Worm (Caenorhabditis elegans) whole organism, young adult: ENCODE results near the gene F43G6.4.

Experiments
- B0035.1 ChIP-seq: sonication (generic microtip); optimal IDR thresholded peaks from 2 replicates; lab custom pipeline; 2016; ENCODE audit warnings: missing genetic modification characterization, mild to moderate bottlenecking, missing compliant biosample characterization, missing genotype, missing genetic modification reagents
- B0261.1 ChIP-seq: sonication (generic microtip); optimal IDR thresholded peaks from 2 replicates; lab custom pipeline; 2016; ENCODE audit warnings: mild to moderate bottlenecking, missing genetic modification characterization, moderate library complexity, missing compliant biosample characterization
- C06A6.2 ChIP-seq: fragments of 200-800 bp; sonication (Bioruptor generic); conservative IDR thresholded peaks from 2 replicates; pipeline ENCODE4 v1.3.6; 2022; ENCODE audit warnings: missing genetic modification characterization, missing compliant biosample characterization
- C17E4.6 ChIP-seq: fragments of 200-800 bp; sonication (Bioruptor generic); IDR thresholded peaks from 2 replicates; pipeline ENCODE4 v1.3.6; 2022; ENCODE audit warnings: missing genetic modification reagents, missing genetic modification characterization, missing compliant biosample characterization
- D2030.7 ChIP-seq: fragments of 200-800 bp; sonication (Bioruptor generic); IDR thresholded peaks from 2 replicates; pipeline ENCODE4 v1.3.6; 2022; ENCODE audit warnings: missing genetic modification reagents, missing genetic modification characterization, missing compliant biosample characterization
- F39B2.1 ChIP-seq: fragments of 200-800 bp; sonication (Bioruptor generic); IDR thresholded peaks from 2 replicates; pipeline ENCODE4 v1.3.6; 2022; ENCODE audit warnings: missing genetic modification reagents, missing genetic modification characterization, missing compliant biosample characterization
- F49E8.2 ChIP-seq: sonication (generic microtip); optimal IDR thresholded peaks from 3 replicates; lab custom pipeline; 2017; ENCODE audit warnings: missing genetic modification characterization, mild to moderate bottlenecking, missing compliant biosample characterization, antibody characterized with exemption, moderate library complexity; ENCODE audit not compliant: insufficient read depth
- F55B11.4 ChIP-seq: sonication (generic microtip); optimal IDR thresholded peaks from 2 replicates; lab custom pipeline; 2016; ENCODE audit warnings: missing compliant biosample characterization, missing genetic modification characterization, borderline replicate concordance; ENCODE audit not compliant: insufficient read depth
- F57A8.1 ChIP-seq: fragments of 200-800 bp; sonication (Bioruptor generic); optimal IDR thresholded peaks from 2 replicates; lab custom pipeline; 2018; ENCODE audit warnings: mild to moderate bottlenecking, missing genetic modification characterization, moderate library complexity, missing compliant biosample characterization
- T07F8.4 ChIP-seq: sonication (generic microtip); optimal IDR thresholded peaks from 2 replicates; lab custom pipeline; 2016; ENCODE audit warnings: mild to moderate bottlenecking, missing genetic modification characterization, moderate library complexity, missing compliant biosample characterization
- Y53F4B.3 ChIP-seq: fragments of 200-800 bp; sonication (Bioruptor generic); IDR thresholded peaks from 2 replicates; pipeline ENCODE4 v1.3.6; 2022; ENCODE audit warnings: missing genetic modification reagents, missing genetic modification characterization, missing compliant biosample characterization
- Y53G8AR.9 ChIP-seq: fragments of 200-800 bp; sonication (Bioruptor generic); conservative IDR thresholded peaks from 2 replicates; pipeline ENCODE4 v1.3.6; 2022; ENCODE audit warnings: missing genetic modification reagents, missing genetic modification characterization, missing compliant biosample characterization
- Y67H2A.10 ChIP-seq: fragments of 200-800 bp; sonication (Bioruptor generic); conservative IDR thresholded peaks from 2 replicates; pipeline ENCODE4 v1.3.6; 2022; ENCODE audit warnings: missing genetic modification reagents, missing genetic modification characterization, missing compliant biosample characterization
- ZK185.1 ChIP-seq: sonication (generic microtip); optimal IDR thresholded peaks from 2 replicates; lab custom pipeline; 2016; ENCODE audit warnings: mild to moderate bottlenecking, missing genetic modification characterization, missing compliant biosample characterization; ENCODE audit not compliant: poor library complexity, severe bottlenecking
- ama-1 ChIP-seq, 3 experiments: fragments of 150-350 bp in 1 of 3; sonication (generic microtip) in 2 of 3; optimal IDR thresholded peaks; 2 replicates each; lab custom pipeline; 2014 to 2018; ENCODE audit warnings: missing biosample characterization in 2 of 3, missing genetic modification characterization in 2 of 3, missing genetic modification reagents in 2 of 3
- aptf-3 ChIP-seq: fragments of 200-800 bp; sonication (Bioruptor generic); IDR thresholded peaks from 2 replicates; pipeline ENCODE4 v1.3.6; 2022; ENCODE audit warnings: missing genetic modification characterization, missing compliant biosample characterization
- atf-7 ChIP-seq: sonication (generic microtip); optimal IDR thresholded peaks from 2 replicates; lab custom pipeline; 2017; ENCODE audit warnings: mild to moderate bottlenecking, missing genetic modification characterization, missing compliant biosample characterization
- athp-1 ChIP-seq: sonication (generic microtip); optimal IDR thresholded peaks from 2 replicates; lab custom pipeline; 2017; ENCODE audit warnings: mild to moderate bottlenecking, missing genetic modification characterization, missing compliant biosample characterization
- attf-6 ChIP-seq: fragments of 200-800 bp; sonication (Bioruptor generic); IDR thresholded peaks from 2 replicates; pipeline ENCODE4 v1.3.6; 2022; ENCODE audit warnings: missing genetic modification reagents, missing genetic modification characterization, missing compliant biosample characterization
- die-1 ChIP-seq: sonication (generic microtip); optimal IDR thresholded peaks from 2 replicates; lab custom pipeline; 2016; ENCODE audit warnings: missing genotype, mild to moderate bottlenecking, missing genetic modification characterization, missing compliant biosample characterization
- egl-18 ChIP-seq: fragments of 200-800 bp; sonication (Bioruptor generic); IDR thresholded peaks from 2 replicates; pipeline ENCODE4 v1.3.6; 2022; ENCODE audit warnings: missing genetic modification reagents, missing genetic modification characterization, missing compliant biosample characterization
- fkh-3 ChIP-seq: sonication (generic microtip); optimal IDR thresholded peaks from 2 replicates; lab custom pipeline; 2016; ENCODE audit warnings: mild to moderate bottlenecking, missing genetic modification characterization, missing compliant biosample characterization
- hlh-12 ChIP-seq: sonication (generic microtip); optimal IDR thresholded peaks from 2 replicates; lab custom pipeline; 2016; ENCODE audit warnings: missing genetic modification characterization, missing compliant biosample characterization
- hmg-20 ChIP-seq: fragments of 200-800 bp; sonication (Bioruptor generic); IDR thresholded peaks from 2 replicates; pipeline ENCODE4 v1.3.6; 2022; ENCODE audit warnings: missing genetic modification reagents, missing genetic modification characterization, missing compliant biosample characterization
- hsf-1 ChIP-seq: fragments of 200-800 bp; sonication (Bioruptor generic); IDR thresholded peaks from 2 replicates; pipeline ENCODE4 v1.3.6; 2022; ENCODE audit warnings: missing genetic modification reagents, missing genetic modification characterization, missing compliant biosample characterization
- let-526 ChIP-seq: fragments of 200-800 bp; sonication (Bioruptor generic); IDR thresholded peaks from 2 replicates; pipeline ENCODE4 v1.3.6; 2022; ENCODE audit warnings: missing genetic modification reagents, missing genetic modification characterization, missing compliant biosample characterization
- lin-54 ChIP-seq: fragments of 200-800 bp; sonication (Bioruptor generic); optimal IDR thresholded peaks from 2 replicates; lab custom pipeline; 2018; ENCODE audit warnings: mild to moderate bottlenecking, missing genetic modification characterization, missing compliant biosample characterization
- madf-10 ChIP-seq: sonication (generic microtip); optimal IDR thresholded peaks from 2 replicates; lab custom pipeline; 2016; ENCODE audit warnings: mild to moderate bottlenecking, missing genetic modification characterization, missing compliant biosample characterization
- madf-6 ChIP-seq: fragments of 200-800 bp; sonication (Bioruptor generic); IDR thresholded peaks from 2 replicates; pipeline ENCODE4 v1.3.6; 2022; ENCODE audit warnings: missing genetic modification reagents, missing genetic modification characterization, missing compliant biosample characterization
- nfya-2 ChIP-seq: fragments of 200-800 bp; sonication (Bioruptor generic); IDR thresholded peaks from 2 replicates; pipeline ENCODE4 v1.3.6; 2022; ENCODE audit warnings: missing genetic modification reagents, missing genetic modification characterization, missing compliant biosample characterization
- nfyb-1 ChIP-seq: fragments of 200-800 bp; sonication (Bioruptor generic); IDR thresholded peaks from 2 replicates; pipeline ENCODE4 v1.3.6; 2022; ENCODE audit warnings: missing genetic modification reagents, missing genetic modification characterization, missing compliant biosample characterization
- nhr-179 ChIP-seq: sonication (generic microtip); optimal IDR thresholded peaks from 2 replicates; lab custom pipeline; 2016; ENCODE audit warnings: mild to moderate bottlenecking, missing genetic modification characterization, missing compliant biosample characterization
- nhr-90 ChIP-seq: sonication (generic microtip); optimal IDR thresholded peaks from 2 replicates; lab custom pipeline; 2016; ENCODE audit warnings: missing genotype, mild to moderate bottlenecking, missing genetic modification characterization, missing compliant biosample characterization
- rpc-1 ChIP-seq, 2 experiments: fragments of 150-350 bp in 1 of 2; sonication (generic microtip) in 1 of 2; optimal IDR thresholded peaks; 2 replicates each; lab custom pipeline; 2014 to 2018; ENCODE audit warnings: missing biosample characterization in 1 of 2, missing genetic modification characterization in 1 of 2, missing genetic modification reagents in 1 of 2, missing genotype in 1 of 2
- snpc-1.1 ChIP-seq: sonication (generic microtip); optimal IDR thresholded peaks from 2 replicates; lab custom pipeline; 2017; ENCODE audit warnings: missing genetic modification characterization, mild to moderate bottlenecking, missing compliant biosample characterization, antibody characterized with exemption, moderate library complexity, missing genotype, missing genetic modification reagents; ENCODE audit not compliant: insufficient read depth
- snpc-3.4 ChIP-seq: sonication (generic microtip); optimal IDR thresholded peaks from 2 replicates; lab custom pipeline; 2017; ENCODE audit warnings: missing genetic modification characterization, mild to moderate bottlenecking, missing compliant biosample characterization, antibody characterized with exemption, moderate library complexity, missing genotype, missing genetic modification reagents
- snpc-4 ChIP-seq, 5 experiments: fragments of 150-350 bp in 1 of 5; sonication (generic microtip) in 4 of 5; optimal IDR thresholded peaks; 2 replicates each; lab custom pipeline; 2014 to 2018; ENCODE audit warnings: missing genetic modification characterization in 5 of 5, missing biosample characterization in 3 of 5, antibody characterized with exemption in 2 of 5, mild to moderate bottlenecking in 2 of 5, missing compliant biosample characterization in 2 of 5, missing genotype in 2 of 5, moderate library complexity in 2 of 5, missing genetic modification reagents in 1 of 5
- tbx-9 ChIP-seq: sonication (generic microtip); optimal IDR thresholded peaks from 2 replicates; lab custom pipeline; 2016; ENCODE audit warnings: borderline replicate concordance, missing genetic modification characterization, inconsistent platforms, missing compliant biosample characterization
- unc-130 ChIP-seq: sonication (generic microtip); optimal IDR thresholded peaks from 2 replicates; lab custom pipeline; 2016; ENCODE audit warnings: missing genetic modification reagents, missing genetic modification characterization, missing compliant biosample characterization
- xnd-1 ChIP-seq: sonication (generic microtip); optimal IDR thresholded peaks from 2 replicates; lab custom pipeline; 2016; ENCODE audit warnings: missing genotype, missing genetic modification reagents, missing genetic modification characterization, missing compliant biosample characterization
- zfh-2 ChIP-seq: fragments of 200-800 bp; sonication (Bioruptor generic); conservative IDR thresholded peaks from 2 replicates; pipeline ENCODE4 v1.3.6; 2022; ENCODE audit warnings: missing genetic modification reagents, missing genetic modification characterization, missing compliant biosample characterization
- ztf-18 ChIP-seq: sonication (generic microtip); optimal IDR thresholded peaks from 2 replicates; lab custom pipeline; 2016; ENCODE audit warnings: missing genotype, mild to moderate bottlenecking, missing genetic modification characterization, missing compliant biosample characterization
- ztf-22 ChIP-seq: fragments of 200-800 bp; sonication (Bioruptor generic); optimal IDR thresholded peaks from 2 replicates; lab custom pipeline; 2018; ENCODE audit warnings: mild to moderate bottlenecking, missing genetic modification characterization, moderate library complexity, missing compliant biosample characterization
- ztf-26 ChIP-seq: sonication (generic microtip); optimal IDR thresholded peaks from 2 replicates; lab custom pipeline; 2017; ENCODE audit warnings: missing genetic modification characterization, missing compliant biosample characterization
- ztf-3 ChIP-seq: fragments of 200-800 bp; sonication (Bioruptor generic); optimal IDR thresholded peaks from 2 replicates; lab custom pipeline; 2018; ENCODE audit warnings: mild to moderate bottlenecking, missing genetic modification characterization, missing compliant biosample characterization
- ztf-6 ChIP-seq: fragments of 200-800 bp; sonication (Bioruptor generic); IDR thresholded peaks from 2 replicates; pipeline ENCODE4 v1.3.6; 2022; ENCODE audit warnings: missing genetic modification reagents, missing genetic modification characterization, missing compliant biosample characterization

Gene F43G6.4

DNA sequence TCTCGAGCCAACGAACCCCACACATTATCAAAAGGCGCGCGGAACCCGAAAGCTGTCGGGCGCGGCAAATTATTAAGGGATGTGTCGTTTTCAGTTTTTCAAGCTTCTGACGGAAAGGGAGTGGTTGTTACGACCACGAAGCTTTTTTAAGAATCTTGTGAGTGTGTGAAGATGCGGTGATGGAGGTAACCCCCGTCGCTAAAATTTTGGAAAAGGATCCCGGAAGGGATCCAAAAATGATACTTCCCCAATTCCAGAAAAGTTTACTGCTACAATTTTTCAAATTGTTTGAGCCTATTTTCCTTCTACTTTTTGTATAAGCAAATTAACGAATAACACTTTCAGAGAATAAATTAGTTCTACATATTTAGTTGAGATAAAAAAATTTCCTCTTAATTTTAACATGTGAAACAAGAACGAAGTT lies 33.9 kb upstream of the F43G6.4 start (continued):
- TF ChIP-seq B0261.1 (tag; lab: Kevin White, UChicago) (no peak), atf-7 (tag; lab: Kevin White, UChicago) (no peak), Y53F4B.3 (GFP tag; lab: Robert Waterston, UW) (no peak), unc-130 (no peak), die-1 (tag; lab: Kevin White, UChicago) (no peak), aptf-3 (GFP tag; lab: Robert Waterston, UW) (no peak), madf-6 (0 out of 2 replicates have a peak, but pooled peaks have one; percentile 18), hlh-12 (tag; lab: Kevin White, UChicago) (no peak), ztf-26 (tag; lab: Kevin White, UChicago) (peak; percentile 75), F49E8.2 (tag; lab: Kevin White, UChicago) (no peak), snpc-3.4 (peak; percentile 45), hsf-1 (0 out of 2 replicates have a peak, but pooled peaks have one; percentile 14), fkh-3 (tag; lab: Kevin White, UChicago) (no peak), T07F8.4 (tag; lab: Kevin White, UChicago) (peak; percentile 3), ztf-22 (GFP tag; lab: Kevin White, UChicago) (peak; percentile 24), snpc-1.1 (tag; lab: Kevin White, UChicago) (peak; percentile 86), lin-54 (GFP tag; lab: Kevin White, UChicago) (peak; percentile 62), F55B11.4 (tag; lab: Kevin White, UChicago) (no peak), nhr-179 (tag; lab: Kevin White, UChicago) (no peak), attf-6 (GFP tag; lab: Robert Waterston, UW) (peak; percentile 45; the same call in 1 of the 2 replicates), athp-1 (tag; lab: Kevin White, UChicago) (peak; percentile 33), Y67H2A.10 (no peak), C17E4.6 (GFP tag; lab: Robert Waterston, UW) (no peak), zfh-2 (GFP tag; lab: Robert Waterston, UW) (peak; percentile 45; the same call in 1 of the 2 replicates), snpc-4 (GFP tag; optimal IDR thresholded peaks at IDR 0.05; lab: Kevin White, UChicago) (peak; percentile 78), snpc-4 (tag; optimal IDR thresholded peaks at IDR 0.05; lab: Kevin White, UChicago) (peak; percentile 72 to 92 (median 90)), hmg-20 (GFP tag; lab: Robert Waterston, UW) (no peak), nfyb-1 (GFP tag; lab: Robert Waterston, UW) (peak; percentile 92), D2030.7 (GFP tag; lab: Robert Waterston, UW) (0 out of 2 replicates have a peak, but pooled peaks have one; percentile 11), ztf-6 (GFP tag; lab: Robert Waterston, UW) (no peak), egl-18 (no peak), madf-10 (tag; lab: Kevin White, UChicago) (peak; percentile 23), ZK185.1 (tag; lab: Kevin White, UChicago) (peak; percentile 12), tbx-9 (tag; lab: Kevin White, UChicago) (no peak), let-526 (GFP tag; lab: Robert Waterston, UW) (no peak), F39B2.1 (GFP tag; lab: Robert Waterston, UW) (no peak), nfya-2 (GFP tag; lab: Robert Waterston, UW) (no peak), rpc-1 (optimal IDR thresholded peaks at IDR 0.05; lab: Kevin White, UChicago) (no peak), rpc-1 (tag; optimal IDR thresholded peaks at IDR 0.05; lab: Kevin White, UChicago) (no peak), B0035.1 (tag; lab: Kevin White, UChicago) (no peak), C06A6.2 (GFP tag; lab: Robert Waterston, UW) (peak; percentile 55; the same call in 1 of the 2 replicates), F57A8.1 (no peak), nhr-90 (tag; lab: Kevin White, UChicago) (peak; percentile 24), ztf-3 (GFP tag; lab: Kevin White, UChicago) (peak; percentile 49), Y53G8AR.9 (0 out of 2 replicates have a peak, but pooled peaks have one; percentile 74), ztf-18 (tag; lab: Kevin White, UChicago) (peak; percentile 59), ama-1 (optimal IDR thresholded peaks at IDR 0.05; lab: Kevin White, UChicago) (peak; percentile 97), ama-1 (GFP tag; optimal IDR thresholded peaks at IDR 0.05; lab: Kevin White, UChicago) (no peak), xnd-1 (tag; lab: Kevin White, UChicago) (peak; percentile 18)
